Worm (Caenorhabditis elegans) whole organism, L4 larva: Measurements from ENCODE around the gene rpl-15.

Experiments used
- ZK546.5 ChIP-seq, 2 experiments: sonication (generic microtip); optimal IDR thresholded peaks; 2 replicates each; lab custom pipeline; 2017; ENCODE audit warnings: missing biosample characterization in 2 of 2, missing genetic modification characterization in 2 of 2
- ces-1 ChIP-seq: fragments of 150-350 bp; sonication (generic microtip); optimal IDR thresholded peaks from 4 replicates; lab custom pipeline; 2014; ENCODE audit warnings: missing biosample characterization, missing genetic modification reagents, missing genetic modification characterization
- duxl-1 ChIP-seq: sonication (generic microtip); optimal IDR thresholded peaks from 2 replicates; lab custom pipeline; 2016; ENCODE audit warnings: mild to moderate bottlenecking, missing genetic modification characterization, moderate library complexity, missing compliant biosample characterization; ENCODE audit not compliant: poor library complexity
- jun-1 ChIP-seq: fragments of 150-350 bp; optimal IDR thresholded peaks from 2 replicates; lab custom pipeline; 2014; ENCODE audit warnings: missing biosample characterization, missing genetic modification reagents, missing genetic modification characterization
- lin-39 ChIP-seq: fragments of 150-350 bp; optimal IDR thresholded peaks from 2 replicates; lab custom pipeline; 2014; ENCODE audit warnings: missing biosample characterization, missing genetic modification reagents, missing genetic modification characterization
- lsy-2 ChIP-seq, 2 experiments: fragments of 150-350 bp in 1 of 2; sonication (generic microtip) in 1 of 2; optimal IDR thresholded peaks; 2 replicates each; lab custom pipeline; 2014 to 2017; ENCODE audit warnings: missing biosample characterization in 2 of 2, missing genetic modification characterization in 2 of 2
- mdl-1 ChIP-seq, 2 experiments: fragments of 150-350 bp in 1 of 2; sonication (generic microtip) in 1 of 2; optimal IDR thresholded peaks; 2 replicates each; lab custom pipeline; 2014 to 2017; ENCODE audit warnings: missing biosample characterization in 2 of 2, missing genetic modification characterization in 2 of 2
- nhr-10 ChIP-seq: fragments of 150-350 bp; optimal IDR thresholded peaks from 2 replicates; lab custom pipeline; 2014; ENCODE audit warnings: missing biosample characterization, missing genetic modification characterization
- nhr-77 ChIP-seq: fragments of 150-350 bp; optimal IDR thresholded peaks from 2 replicates; lab custom pipeline; 2014; ENCODE audit warnings: missing biosample characterization, missing genetic modification characterization
- rbr-2 ChIP-seq: sonication (generic microtip); optimal IDR thresholded peaks from 2 replicates; lab custom pipeline; 2016; ENCODE audit warnings: missing genotype, missing genetic modification characterization, missing compliant biosample characterization
- skn-1 ChIP-seq: fragments of 150-350 bp; optimal IDR thresholded peaks from 2 replicates; lab custom pipeline; 2014; ENCODE audit warnings: missing biosample characterization, missing genetic modification characterization
- tag-97 ChIP-seq: fragments of 200-800 bp; sonication (Bioruptor generic); IDR thresholded peaks from 2 replicates; pipeline ENCODE4 v1.3.6; 2022; ENCODE audit warnings: missing genetic modification characterization, missing compliant biosample characterization

DNA sequence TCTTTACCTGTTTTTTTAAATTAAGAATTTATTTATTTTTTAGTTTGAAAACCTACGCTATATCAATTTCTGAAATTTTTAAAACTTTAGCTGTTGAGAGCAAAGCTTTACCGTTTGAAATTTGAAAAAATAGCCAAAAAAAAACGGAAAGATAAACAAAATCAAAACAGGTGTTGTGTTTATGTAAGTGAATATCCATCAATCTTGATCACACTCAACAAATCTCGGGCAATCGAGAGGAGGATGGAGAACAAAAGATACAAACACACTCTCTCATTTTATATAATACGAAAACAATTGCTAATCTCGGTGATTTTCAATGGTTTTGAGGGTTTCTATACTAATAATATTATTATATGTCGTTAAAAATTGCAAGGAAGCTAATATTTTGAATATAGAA lies 7.2 kb upstream of the rpl-15 start:
- TF ChIP-seq lin-39 (tag; lab: Kevin White, UChicago) (no peak), lsy-2 (tag; optimal IDR thresholded peaks at IDR 0.05; lab: Kevin White, UChicago) (no peak), rbr-2 (tag; lab: Kevin White, UChicago) (no peak), nhr-10 (tag; lab: Kevin White, UChicago) (no peak), nhr-77 (tag; lab: Kevin White, UChicago) (no peak), jun-1 (no peak), tag-97 (GFP tag; lab: Robert Waterston, UW) (no peak), duxl-1 (no peak), skn-1 (tag; lab: Kevin White, UChicago) (no peak), ces-1 (GFP tag; lab: Kevin White, UChicago) (no peak), ZK546.5 (tag; optimal IDR thresholded peaks at IDR 0.05; lab: Kevin White, UChicago) (no peak), mdl-1 (tag; optimal IDR thresholded peaks at IDR 0.05; lab: Kevin White, UChicago) (no peak)
